Fruit fly (Drosophila melanogaster) whole organism, embryonic: ENCODE measurements around the gene Prim1.

ENCODE experiments used
- Aef1 ChIP-seq: fragments of 200-800 bp; sonication (Bioruptor generic); IDR thresholded peaks from 3 replicates; pipeline ENCODE4 v1.3.6; 2022; ENCODE audit warnings: missing biosample characterization, missing genetic modification characterization
- CG11696 ChIP-seq: fragments of 200-800 bp; sonication (Bioruptor generic); IDR thresholded peaks from 2 replicates; pipeline ENCODE4 v1.3.6; 2022; ENCODE audit warnings: missing biosample characterization, missing genetic modification characterization
- CG13287 ChIP-seq: fragments of 200-800 bp; sonication (Bioruptor generic); IDR thresholded peaks from 2 replicates; pipeline ENCODE4 v1.3.6; 2022; ENCODE audit warnings: missing biosample characterization, missing genetic modification characterization; ENCODE audit not compliant: partially characterized antibody
- CG14050 ChIP-seq: fragments of 200-800 bp; sonication (Bioruptor generic); IDR thresholded peaks from 3 replicates; pipeline ENCODE4 v1.3.6; 2022; ENCODE audit warnings: missing biosample characterization, missing genetic modification characterization
- CG1647 ChIP-seq: fragments of 200-800 bp; sonication (Bioruptor generic); optimal IDR thresholded peaks from 3 replicates; lab custom pipeline; 2016; ENCODE audit warnings: missing biosample characterization, missing genetic modification characterization
- CG17328 ChIP-seq: fragments of 200-800 bp; sonication (Bioruptor generic); IDR thresholded peaks from 2 replicates; pipeline ENCODE4 v1.3.6; 2022; ENCODE audit warnings: missing biosample characterization, missing genetic modification characterization
- CG17912 ChIP-seq: fragments of 200-800 bp; sonication (Bioruptor generic); optimal IDR thresholded peaks from 2 replicates; lab custom pipeline; 2018; ENCODE audit warnings: missing biosample characterization, mild to moderate bottlenecking, missing genetic modification characterization
- CG18599 ChIP-seq: fragments of 200-800 bp; sonication (Bioruptor generic); optimal IDR thresholded peaks from 3 replicates; lab custom pipeline; 2017; ENCODE audit warnings: missing biosample characterization, missing genetic modification characterization, mild to moderate bottlenecking, moderate library complexity, missing genetic modification reagents
- CG34376 ChIP-seq: fragments of 200-800 bp; sonication (Bioruptor generic); optimal IDR thresholded peaks from 2 replicates; lab custom pipeline; 2018; ENCODE audit warnings: missing biosample characterization, mild to moderate bottlenecking, missing genetic modification characterization
- CG34422 ChIP-seq: fragments of 200-800 bp; sonication (Bioruptor generic); IDR thresholded peaks from 3 replicates; pipeline ENCODE4 v1.3.6; 2022; ENCODE audit warnings: missing biosample characterization, missing genetic modification characterization
- CG4424 ChIP-seq: fragments of 200-800 bp; sonication (Bioruptor generic); optimal IDR thresholded peaks from 3 replicates; lab custom pipeline; 2016; ENCODE audit warnings: missing biosample characterization, missing genetic modification characterization
- CG4730 ChIP-seq: fragments of 200-800 bp; sonication (Bioruptor generic); IDR thresholded peaks from 2 replicates; pipeline ENCODE4 v1.3.6; 2022; ENCODE audit warnings: missing biosample characterization, missing genetic modification characterization
- CG4854 ChIP-seq: fragments of 200-800 bp; sonication (Bioruptor generic); optimal IDR thresholded peaks from 2 replicates; lab custom pipeline; 2016; ENCODE audit warnings: missing biosample characterization, missing genetic modification characterization, inconsistent platforms
- CG5245 ChIP-seq: fragments of 200-800 bp; sonication (Bioruptor generic); optimal IDR thresholded peaks from 3 replicates; lab custom pipeline; 2016; ENCODE audit warnings: missing biosample characterization, missing genetic modification characterization
- CG6175 ChIP-seq: fragments of 200-800 bp; sonication (Bioruptor generic); IDR thresholded peaks from 3 replicates; pipeline ENCODE4 v1.3.6; 2022; ENCODE audit warnings: missing biosample characterization, missing genetic modification characterization
- CG7556 ChIP-seq: fragments of 200-800 bp; sonication (Bioruptor generic); optimal IDR thresholded peaks from 2 replicates; lab custom pipeline; 2017; ENCODE audit warnings: missing biosample characterization, mild to moderate bottlenecking, missing genetic modification characterization
- CG7963 ChIP-seq: fragments of 200-800 bp; sonication (Bioruptor generic); IDR thresholded peaks from 3 replicates; pipeline ENCODE4 v1.3.6; 2022; ENCODE audit warnings: missing biosample characterization, missing genetic modification characterization; ENCODE audit not compliant: partially characterized antibody
- CkIIα-i1 ChIP-seq: fragments of 200-800 bp; sonication (Bioruptor generic); IDR thresholded peaks from 2 replicates; pipeline ENCODE4 v1.3.6; 2022; ENCODE audit warnings: missing biosample characterization, missing genetic modification characterization
- CrebB ChIP-seq: fragments of 200-800 bp; sonication (Bioruptor generic); optimal IDR thresholded peaks from 3 replicates; lab custom pipeline; 2018; ENCODE audit warnings: missing biosample characterization, mild to moderate bottlenecking, missing genetic modification characterization
- Deaf1 ChIP-seq: fragments of 200-800 bp; optimal IDR thresholded peaks from 3 replicates; lab custom pipeline; 2019; ENCODE audit warnings: missing biosample characterization, mild to moderate bottlenecking, missing genetic modification characterization, moderate library complexity
- Elba2 ChIP-seq: fragments of 200-800 bp; sonication (Bioruptor generic); optimal IDR thresholded peaks from 3 replicates; lab custom pipeline; 2016; ENCODE audit warnings: missing biosample characterization, missing genetic modification characterization
- H2.0 ChIP-seq: fragments of 200-800 bp; sonication (Bioruptor generic); IDR thresholded peaks from 2 replicates; pipeline ENCODE4 v1.3.6; 2022; ENCODE audit warnings: missing biosample characterization, missing genetic modification characterization
- Hmx ChIP-seq: fragments of 200-800 bp; sonication (Bioruptor generic); optimal IDR thresholded peaks from 2 replicates; lab custom pipeline; 2016; ENCODE audit warnings: missing biosample characterization, missing genetic modification characterization
- Kr ChIP-seq: fragments of 200-800 bp; sonication (Bioruptor generic); optimal IDR thresholded peaks from 2 replicates; lab custom pipeline; 2017; ENCODE audit warnings: missing biosample characterization, mild to moderate bottlenecking, missing genetic modification characterization
- MESR4 ChIP-seq: fragments of 200-800 bp; sonication (Bioruptor generic); optimal IDR thresholded peaks from 2 replicates; lab custom pipeline; 2018; ENCODE audit warnings: missing biosample characterization, mild to moderate bottlenecking, missing genetic modification characterization, moderate library complexity
- Mad ChIP-seq: fragments of 200-800 bp; sonication (Bioruptor generic); optimal IDR thresholded peaks from 2 replicates; lab custom pipeline; 2016; ENCODE audit warnings: missing biosample characterization, missing genetic modification characterization
- Med ChIP-seq: fragments of 200-800 bp; sonication (Bioruptor generic); peaks from one replicate; lab custom pipeline; 2016; ENCODE audit warnings: missing biosample characterization, missing genetic modification characterization, mild to moderate bottlenecking, inconsistent platforms, moderate library complexity
- Pdp1 ChIP-seq, 2 experiments: fragments of 200-800 bp; sonication (Bioruptor generic); optimal IDR thresholded peaks; 3 replicates each; lab custom pipeline; 2016; ENCODE audit warnings: missing biosample characterization in 2 of 2, missing genetic modification characterization in 2 of 2, mild to moderate bottlenecking in 1 of 2, moderate library complexity in 1 of 2
- Side ChIP-seq: fragments of 200-800 bp; sonication (Bioruptor generic); optimal IDR thresholded peaks from 2 replicates; lab custom pipeline; 2016; ENCODE audit warnings: missing biosample characterization, missing genetic modification characterization
- Xrp1 ChIP-seq: fragments of 200-800 bp; sonication (Bioruptor generic); IDR thresholded peaks from 2 replicates; pipeline ENCODE4 v1.3.6; 2022; ENCODE audit warnings: missing biosample characterization, missing genetic modification characterization
- abd-A ChIP-seq: fragments of 200-800 bp; sonication (Bioruptor generic); optimal IDR thresholded peaks from 3 replicates; lab custom pipeline; 2019; ENCODE audit warnings: missing biosample characterization, mild to moderate bottlenecking, missing genetic modification characterization, moderate library complexity
- ara ChIP-seq: fragments of 200-800 bp; sonication (Bioruptor generic); IDR thresholded peaks from 2 replicates; pipeline ENCODE4 v1.3.6; 2022; ENCODE audit warnings: missing biosample characterization, missing genetic modification characterization
- bigmax ChIP-seq: fragments of 200-800 bp; sonication (Bioruptor generic); optimal IDR thresholded peaks from 2 replicates; lab custom pipeline; 2018; ENCODE audit warnings: missing biosample characterization, mild to moderate bottlenecking, missing genetic modification characterization
- crp ChIP-seq, 2 experiments: fragments of 200-800 bp; sonication (Bioruptor generic); optimal IDR thresholded peaks; 2 replicates in 1 of 2; 3 replicates in 1 of 2; lab custom pipeline; 2017; ENCODE audit warnings: missing biosample characterization in 2 of 2, missing genetic modification characterization in 2 of 2, mild to moderate bottlenecking in 1 of 2, moderate library complexity in 1 of 2
- fd102C ChIP-seq: fragments of 200-800 bp; sonication (Bioruptor generic); optimal IDR thresholded peaks from 2 replicates; lab custom pipeline; 2018; ENCODE audit warnings: missing biosample characterization, mild to moderate bottlenecking, missing genetic modification characterization, moderate library complexity
- fu2 ChIP-seq: fragments of 200-800 bp; sonication (Bioruptor generic); optimal IDR thresholded peaks from 2 replicates; lab custom pipeline; 2016; ENCODE audit warnings: missing biosample characterization, missing genetic modification characterization
- hth ChIP-seq: fragments of >200 bp; optimal IDR thresholded peaks from 2 replicates; lab custom pipeline; 2017; ENCODE audit warnings: inconsistent platforms
- jumu ChIP-seq: fragments of 200-800 bp; sonication (Bioruptor generic); optimal IDR thresholded peaks from 3 replicates; lab custom pipeline; 2016; ENCODE audit warnings: missing biosample characterization, missing genetic modification characterization
- lilli ChIP-seq: fragments of 200-800 bp; sonication (Bioruptor generic); optimal IDR thresholded peaks from 3 replicates; lab custom pipeline; 2016; ENCODE audit warnings: missing biosample characterization, missing genetic modification characterization
- nom ChIP-seq: fragments of 200-800 bp; sonication (Bioruptor generic); optimal IDR thresholded peaks from 2 replicates; lab custom pipeline; 2017; ENCODE audit warnings: missing biosample characterization, missing genetic modification characterization, mild to moderate bottlenecking, moderate library complexity, missing genetic modification reagents
- onecut ChIP-seq: fragments of 200-800 bp; sonication (Bioruptor generic); IDR thresholded peaks from 2 replicates; pipeline ENCODE4 v1.3.6; 2022; ENCODE audit warnings: missing biosample characterization, missing genetic modification characterization
- pan ChIP-seq, 4 experiments: fragments of >200 bp in 3 of 4; fragments of 200-800 bp in 1 of 4; sonication (Bioruptor generic) in 1 of 4; optimal IDR thresholded peaks in 3 of 4; IDR thresholded peaks in 1 of 4; 2 replicates each; pipeline versions ENCODE4 v1.3.6 to Lab custom; 2017 to 2022; ENCODE audit warnings: missing biosample characterization in 2 of 4, missing genetic modification characterization in 2 of 4, mixed read lengths in 1 of 4
- peb ChIP-seq: fragments of 200-800 bp; sonication (Bioruptor generic); IDR thresholded peaks from 2 replicates; pipeline ENCODE4 v1.3.6; 2022; ENCODE audit warnings: missing biosample characterization, missing genetic modification characterization
- pho ChIP-seq: fragments of 200-800 bp; sonication (Bioruptor generic); optimal IDR thresholded peaks from 2 replicates; lab custom pipeline; 2016; ENCODE audit warnings: missing biosample characterization, missing genetic modification characterization
- pzg ChIP-seq: fragments of 200-800 bp; sonication (Bioruptor generic); optimal IDR thresholded peaks from 3 replicates; lab custom pipeline; 2018; ENCODE audit warnings: missing biosample characterization, mild to moderate bottlenecking, missing genetic modification characterization, moderate library complexity
- rib ChIP-seq: fragments of 200-800 bp; sonication (Bioruptor generic); IDR thresholded peaks from 2 replicates; pipeline ENCODE4 v1.3.6; 2022; ENCODE audit warnings: missing biosample characterization, missing genetic modification characterization
- row ChIP-seq: fragments of 200-800 bp; sonication (Bioruptor generic); IDR thresholded peaks from 3 replicates; pipeline ENCODE4 v1.3.6; 2022; ENCODE audit warnings: missing biosample characterization, missing genetic modification characterization
- sim ChIP-seq: fragments of 200-800 bp; sonication (Bioruptor generic); IDR thresholded peaks from 2 replicates; pipeline ENCODE4 v1.3.6; 2022; ENCODE audit warnings: missing biosample characterization, missing genetic modification characterization
- slp2 ChIP-seq: fragments of 200-800 bp; sonication (Bioruptor generic); optimal IDR thresholded peaks from 2 replicates; lab custom pipeline; 2016; ENCODE audit warnings: missing biosample characterization, missing genetic modification characterization
- sug ChIP-seq: fragments of 200-800 bp; optimal IDR thresholded peaks from 2 replicates; lab custom pipeline; 2019; ENCODE audit warnings: missing biosample characterization, mild to moderate bottlenecking, missing genetic modification characterization, moderate library complexity
- tgo ChIP-seq: fragments of 200-800 bp; sonication (Bioruptor generic); IDR thresholded peaks from 3 replicates; pipeline ENCODE4 v1.3.6; 2022; ENCODE audit warnings: missing biosample characterization, missing genetic modification characterization
- tup ChIP-seq: fragments of 200-800 bp; sonication (Bioruptor generic); optimal IDR thresholded peaks from 2 replicates; lab custom pipeline; 2016; ENCODE audit warnings: missing biosample characterization, mild to moderate bottlenecking, missing genetic modification characterization, moderate library complexity

Gene Prim1

DNA sequence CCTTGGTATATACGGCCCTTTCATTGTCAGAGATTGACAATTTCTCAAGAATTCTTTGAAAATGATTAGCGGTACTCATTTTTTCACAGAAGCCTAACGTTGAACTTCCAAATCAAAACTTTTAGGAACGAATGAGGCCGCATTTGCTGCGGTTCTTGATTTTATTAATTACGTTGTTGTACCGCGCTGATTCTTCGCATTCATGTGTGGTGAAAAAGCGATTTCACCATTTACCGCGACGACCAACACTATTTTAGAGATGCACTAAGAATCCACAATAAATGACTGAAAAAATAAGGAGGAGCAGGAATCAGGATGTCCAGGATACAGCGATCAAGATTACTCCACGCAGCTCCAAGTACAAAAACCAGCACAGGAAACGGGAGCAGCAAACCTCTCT, 36.2 kb upstream of the Prim1 start, which contains the start of the genes CG7194 and Sbp2 (continued):
- TF ChIP-seq pho, result no peak
- TF ChIP-seq Elba2, result no peak
- peak; percentile 47 for TF ChIP-seq MESR4
- no peak for TF ChIP-seq Kr
- no peak for TF ChIP-seq jumu
- no peak for TF ChIP-seq CG5245 (GFP tag; lab: Kevin White, UChicago)
- no peak for TF ChIP-seq rib
- no peak for TF ChIP-seq slp2 (GFP tag; lab: Kevin White, UChicago)
- no peak for TF ChIP-seq CG18599 (GFP tag; lab: Kevin White, UChicago)
- no peak for TF ChIP-seq onecut (GFP tag; lab: Robert Waterston, UW)
- no peak for TF ChIP-seq CG4730
- no peak for TF ChIP-seq CG17912
- TF ChIP-seq Mad (GFP tag; lab: Kevin White, UChicago), result no peak
- no peak for TF ChIP-seq fu2
- TF ChIP-seq CrebB, result no peak
- no peak for TF ChIP-seq sug (tag; lab: Kevin White, UChicago)
- TF ChIP-seq nom (GFP tag; lab: Kevin White, UChicago), result peak; percentile 1
- no peak for TF ChIP-seq bigmax (GFP tag; lab: Kevin White, UChicago)
- no peak for TF ChIP-seq Aef1 (GFP tag; lab: Robert Waterston, UW)
- TF ChIP-seq lilli (GFP tag; lab: Kevin White, UChicago), result no peak
- no peak for TF ChIP-seq ara
- TF ChIP-seq Side (GFP tag; lab: Kevin White, UChicago), result no peak
- no peak for TF ChIP-seq CG34376 (GFP tag; lab: Kevin White, UChicago)
- no peak for TF ChIP-seq CkIIα-i1 (GFP tag; lab: Robert Waterston, UW)
- TF ChIP-seq Xrp1 (GFP tag; lab: Robert Waterston, UW), result no peak
- TF ChIP-seq CG13287, result 0 out of 2 replicates have a peak, but pooled peaks have one; percentile 17
- no peak for TF ChIP-seq tup (GFP tag; lab: Kevin White, UChicago)
- TF ChIP-seq CG6175 (GFP tag; lab: Robert Waterston, UW), result no peak
- no peak for TF ChIP-seq peb (GFP tag; lab: Robert Waterston, UW)
- no peak for TF ChIP-seq sim (GFP tag; lab: Robert Waterston, UW)
- TF ChIP-seq fd102C (GFP tag; lab: Kevin White, UChicago), result no peak
- no peak for TF ChIP-seq CG11696 (GFP tag; lab: Robert Waterston, UW)
- no peak for TF ChIP-seq CG34422 (GFP tag; lab: Robert Waterston, UW)
- no peak for TF ChIP-seq Hmx (GFP tag; lab: Kevin White, UChicago)
- TF ChIP-seq pzg (GFP tag; lab: Kevin White, UChicago), result peak; percentile 28
- no peak for TF ChIP-seq CG14050 (GFP tag; lab: Robert Waterston, UW)
- TF ChIP-seq hth (lab: Kevin White, UChicago), result no peak
- no peak for TF ChIP-seq abd-A (tag; lab: Kevin White, UChicago)
- TF ChIP-seq CG1647 (GFP tag; lab: Kevin White, UChicago), result no peak
- no peak for TF ChIP-seq tgo
- no peak for TF ChIP-seq Pdp1 (GFP tag; optimal IDR thresholded peaks at IDR 0.05; lab: Kevin White, UChicago)
- no peak for TF ChIP-seq CG17328 (GFP tag; lab: Robert Waterston, UW)
- TF ChIP-seq CG4854, result no peak
- no peak for TF ChIP-seq pan (optimal IDR thresholded peaks at IDR 0.05; lab: Kevin White, UChicago)
- peak in 1 of 2 experiments; percentile 15 for TF ChIP-seq pan (GFP tag; optimal IDR thresholded peaks at IDR 0.05 in 1 of 2, IDR thresholded peaks at IDR 0.05 in 1 of 2)
- no peak for TF ChIP-seq crp (GFP tag; optimal IDR thresholded peaks at IDR 0.05; lab: Kevin White, UChicago)
- no peak for TF ChIP-seq CG7963 (GFP tag; lab: Robert Waterston, UW)
- no peak for TF ChIP-seq CG4424 (GFP tag; lab: Kevin White, UChicago)
- TF ChIP-seq Med (GFP tag; lab: Kevin White, UChicago), result peak; percentile 38
- no peak for TF ChIP-seq Deaf1 (tag; lab: Kevin White, UChicago)
- peak; percentile 23; the same call in 1 of the 3 replicates for TF ChIP-seq row (GFP tag; lab: Robert Waterston, UW)
- TF ChIP-seq CG7556 (GFP tag; lab: Kevin White, UChicago), result no peak
- no peak for TF ChIP-seq H2.0 (GFP tag; lab: Robert Waterston, UW)
